Fruit fly (Drosophila melanogaster): ENCODE measurements around the gene Obp99a.

Obp99a gene

DNA sequence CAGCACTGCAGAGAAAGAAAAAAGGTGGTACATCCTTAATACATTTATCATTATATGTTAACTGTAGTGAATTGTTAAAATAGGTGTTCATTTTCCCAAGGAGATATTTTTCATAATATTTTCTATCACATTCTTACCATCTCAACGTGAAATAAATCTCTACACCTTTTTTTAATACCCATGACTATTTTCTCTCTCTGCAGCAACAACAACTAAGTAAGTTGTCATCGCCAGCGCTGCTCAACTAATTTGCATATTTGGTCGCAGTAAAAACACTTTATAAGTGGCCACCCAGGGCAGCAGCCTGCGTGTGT lies 19.0 kb downstream of the Obp99a start (continued):
- TF ChIP-seq rgr (GFP tag; optimal IDR thresholded peaks at IDR 0.05) (peak; percentile 23), Mio (GFP tag; optimal IDR thresholded peaks at IDR 0.05) (no peak), N (GFP tag; optimal IDR thresholded peaks at IDR 0.05) (no peak), CrebA (GFP tag; optimal IDR thresholded peaks at IDR 0.05; ENCODE audit: borderline replicate concordance) (no peak), Vsx2 (GFP tag; optimal IDR thresholded peaks at IDR 0.05; ENCODE audit: partially characterized antibody) (no peak), Dif (GFP tag; optimal IDR thresholded peaks at IDR 0.05; ENCODE audit: partially characterized antibody) (no peak), sv (GFP tag; optimal IDR thresholded peaks at IDR 0.05) (peak; percentile 30), Hnf4 (GFP tag; optimal IDR thresholded peaks at IDR 0.05) (no peak), brk (GFP tag; optimal IDR thresholded peaks at IDR 0.05) (no peak), Myc (optimal IDR thresholded peaks at IDR 0.05) (no peak), br (GFP tag; optimal IDR thresholded peaks at IDR 0.05) (no peak), Hr78 (GFP tag; optimal IDR thresholded peaks at IDR 0.05) (no peak), psq (GFP tag; optimal IDR thresholded peaks at IDR 0.05) (no peak)

DNA sequence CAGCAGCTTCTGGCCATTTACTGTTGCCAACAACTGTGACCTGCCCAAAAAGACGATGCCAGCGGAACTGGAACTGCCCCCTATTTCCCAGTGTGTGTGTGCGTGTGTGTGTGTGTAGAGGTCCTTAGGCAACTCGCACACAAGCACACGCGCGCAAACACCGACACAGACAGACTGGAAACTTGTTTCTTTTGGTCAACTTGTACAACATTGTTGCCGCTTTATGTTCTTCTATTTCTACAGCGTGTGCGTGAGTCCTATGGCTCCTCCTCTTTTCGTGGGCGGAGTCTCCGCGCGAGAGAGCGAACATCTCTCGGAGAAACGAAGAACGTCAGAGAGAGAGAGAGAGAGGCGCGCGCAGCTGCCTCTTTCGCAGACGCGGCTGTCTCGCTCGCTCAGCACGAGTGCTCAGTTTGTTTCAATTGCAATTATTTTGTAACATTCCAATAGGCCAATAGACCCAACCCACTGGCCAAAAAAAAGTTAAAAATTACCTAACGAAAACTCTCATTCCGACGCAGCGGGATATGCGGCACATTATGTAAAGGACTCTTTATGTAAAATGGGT lies 19.6 kb downstream of the Obp99a start:
- TF ChIP-seq fru (GFP tag; optimal IDR thresholded peaks at IDR 0.05) (no peak), woc (GFP tag; optimal IDR thresholded peaks at IDR 0.05) (no peak), rgr (GFP tag; optimal IDR thresholded peaks at IDR 0.05) (no peak), Vsx2 (GFP tag; optimal IDR thresholded peaks at IDR 0.05; ENCODE audit: partially characterized antibody) (peak; percentile 57), CrebA (GFP tag; optimal IDR thresholded peaks at IDR 0.05; ENCODE audit: borderline replicate concordance) (no peak), CG32264 (GFP tag; optimal IDR thresholded peaks at IDR 0.05) (no peak), Dif (GFP tag; optimal IDR thresholded peaks at IDR 0.05; ENCODE audit: partially characterized antibody) (peak; percentile 89), Abd-B (GFP tag; optimal IDR thresholded peaks at IDR 0.05) (no peak), N (GFP tag; optimal IDR thresholded peaks at IDR 0.05) (no peak), br (GFP tag; optimal IDR thresholded peaks at IDR 0.05) (no peak), HLH106 (tag; optimal IDR thresholded peaks at IDR 0.05) (no peak), brk (GFP tag; optimal IDR thresholded peaks at IDR 0.05) (no peak), Mio (GFP tag; optimal IDR thresholded peaks at IDR 0.05) (no peak), psq (GFP tag; optimal IDR thresholded peaks at IDR 0.05) (no peak), dl (GFP tag; optimal IDR thresholded peaks at IDR 0.05; ENCODE audit: insufficient read depth in 1 of 2, partially characterized antibody in 2 of 2) (peak; percentile 80 to 89)

DNA sequence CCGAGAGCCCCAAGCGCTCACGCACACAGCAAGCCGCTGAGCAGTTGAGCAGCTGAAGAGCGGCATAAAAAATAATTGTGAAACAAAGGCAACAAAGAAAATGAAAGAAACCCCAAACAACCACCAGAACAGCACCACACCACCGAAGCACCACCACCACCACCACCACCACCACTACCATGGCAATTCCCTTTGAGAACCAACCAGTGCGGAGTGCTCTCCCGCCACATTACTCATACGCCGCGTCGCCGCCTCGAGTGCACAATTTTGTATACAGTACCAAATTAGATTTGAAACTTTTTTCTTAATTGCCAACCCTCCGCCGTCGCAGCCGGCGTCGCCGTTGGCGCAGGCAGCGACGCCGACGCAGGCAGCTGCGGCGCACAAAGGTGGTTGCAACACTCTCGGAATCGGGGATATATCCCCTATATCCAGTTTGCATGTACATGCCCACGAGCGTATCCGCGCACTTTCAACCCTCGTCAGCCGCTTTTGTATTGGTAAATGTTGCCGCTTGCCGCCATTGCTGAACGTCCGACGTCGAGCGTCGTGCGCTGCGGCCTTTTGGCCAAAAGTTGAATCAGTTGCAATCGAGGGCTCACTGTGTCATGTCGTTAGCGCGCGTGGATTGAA lies 20.7 kb downstream of the Obp99a start, which contains the start of gene dmrt99B:
Gene dmrt99B (plus strand): TSS at position 583 of the 633 bp plus-strand sequence.
- TF ChIP-seq OdsH (GFP tag; optimal IDR thresholded peaks at IDR 0.05) (no peak), Dfd (GFP tag; optimal IDR thresholded peaks at IDR 0.05) (peak; percentile 23)

DNA sequence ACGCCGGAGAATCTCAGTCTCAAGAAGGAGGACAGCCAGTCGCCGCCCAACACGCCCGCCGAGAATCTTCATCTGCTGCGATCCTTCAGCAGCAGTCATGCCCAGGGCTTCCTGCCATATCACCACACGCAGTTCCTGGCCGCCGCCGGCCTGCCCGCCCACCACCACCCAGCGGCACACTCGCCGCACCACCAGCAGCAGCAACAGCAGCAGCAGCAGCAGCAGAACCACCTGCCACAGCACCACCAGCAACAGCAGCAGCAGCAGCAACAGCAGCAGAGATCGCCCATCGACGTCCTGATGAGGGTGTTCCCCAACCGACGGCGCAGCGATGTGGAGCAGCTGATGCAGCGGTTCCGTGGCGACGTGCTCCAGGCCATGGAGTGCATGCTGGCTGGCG lies 24.3 kb downstream of the Obp99a start:
- TF ChIP-seq Sp1 (GFP tag; optimal IDR thresholded peaks at IDR 0.05) (no peak), woc (GFP tag; optimal IDR thresholded peaks at IDR 0.05) (no peak), Dfd (GFP tag; optimal IDR thresholded peaks at IDR 0.05) (peak; percentile 94)

DNA sequence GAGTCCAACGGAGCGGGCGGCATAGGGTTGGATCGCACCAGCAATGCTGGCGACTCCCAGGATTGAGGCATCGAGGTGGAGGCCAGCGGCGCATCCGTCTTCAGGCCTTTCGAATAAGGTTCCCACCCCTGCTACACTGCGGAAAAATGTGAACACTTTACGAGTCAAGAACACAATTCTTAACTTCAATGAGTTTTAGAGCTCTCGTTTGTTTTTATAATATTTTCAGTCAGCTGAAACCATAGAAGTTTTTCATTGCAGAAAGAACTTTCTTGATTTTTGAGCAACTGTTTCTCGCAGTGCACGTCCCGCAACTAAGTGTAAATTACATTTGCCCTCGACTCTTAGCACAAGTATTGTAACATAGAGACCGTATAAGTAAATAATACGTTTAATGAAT lies 24.9 kb downstream of the Obp99a start:
- no peak for TF ChIP-seq Vsx2 (GFP tag; optimal IDR thresholded peaks at IDR 0.05; ENCODE audit: partially characterized antibody)
- no peak for TF ChIP-seq OdsH (GFP tag; optimal IDR thresholded peaks at IDR 0.05)
- no peak for TF ChIP-seq br (GFP tag; optimal IDR thresholded peaks at IDR 0.05)

DNA sequence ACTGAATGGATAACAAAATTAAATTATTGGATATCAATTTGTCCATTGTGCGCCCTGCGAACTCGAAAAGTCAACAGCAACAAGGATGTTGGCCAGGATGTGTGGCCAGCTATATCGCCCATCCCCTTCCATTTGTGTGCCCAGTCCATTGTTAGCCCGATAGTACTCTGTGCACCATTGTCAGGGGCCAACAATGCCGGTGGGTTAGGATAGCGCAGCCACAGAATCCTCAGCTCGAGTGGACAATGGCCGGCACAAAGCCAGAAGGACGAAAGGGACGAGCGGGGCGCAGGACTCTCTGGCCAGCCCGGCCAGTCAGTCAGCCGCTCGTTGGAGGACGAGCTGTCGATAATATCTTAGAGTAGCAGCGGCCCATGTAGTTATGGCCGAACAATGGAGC lies 26.4 kb downstream of the Obp99a start:
- TF ChIP-seq Sp1 (GFP tag; optimal IDR thresholded peaks at IDR 0.05) = no peak
- no peak for TF ChIP-seq psq (GFP tag; optimal IDR thresholded peaks at IDR 0.05)
- TF ChIP-seq foxo (GFP tag; optimal IDR thresholded peaks at IDR 0.05) = no peak
- no peak for TF ChIP-seq Dif (GFP tag; optimal IDR thresholded peaks at IDR 0.05; ENCODE audit: partially characterized antibody)
- TF ChIP-seq HLH106 (tag; optimal IDR thresholded peaks at IDR 0.05) = no peak
- TF ChIP-seq dmrt93B (GFP tag; optimal IDR thresholded peaks at IDR 0.05) = no peak
- no peak for TF ChIP-seq Hnf4 (GFP tag; optimal IDR thresholded peaks at IDR 0.05)
- no peak for TF ChIP-seq dl (GFP tag; optimal IDR thresholded peaks at IDR 0.05; ENCODE audit: insufficient read depth in 1 of 2, partially characterized antibody in 2 of 2)
- TF ChIP-seq usp (GFP tag; optimal IDR thresholded peaks at IDR 0.05) = no peak
- no peak for TF ChIP-seq OdsH (GFP tag; optimal IDR thresholded peaks at IDR 0.05)
- TF ChIP-seq Dfd (GFP tag; optimal IDR thresholded peaks at IDR 0.05) = no peak
- TF ChIP-seq ey (GFP tag; optimal IDR thresholded peaks at IDR 0.05) = no peak
- TF ChIP-seq Hr83 (GFP tag; optimal IDR thresholded peaks at IDR 0.05; ENCODE audit: poor library complexity, severe bottlenecking) = no peak
- no peak for TF ChIP-seq CG32264 (GFP tag; optimal IDR thresholded peaks at IDR 0.05)
- no peak for TF ChIP-seq Abd-B (GFP tag; optimal IDR thresholded peaks at IDR 0.05)
- no peak for TF ChIP-seq Rel (GFP tag; optimal IDR thresholded peaks at IDR 0.05)
- TF ChIP-seq Rel (tag; optimal IDR thresholded peaks at IDR 0.05) = no peak
- no peak for TF ChIP-seq dsf (GFP tag; optimal IDR thresholded peaks at IDR 0.05; ENCODE audit: borderline replicate concordance)
- no peak for TF ChIP-seq CG9705 (GFP tag; optimal IDR thresholded peaks at IDR 0.05)
- TF ChIP-seq Mio (GFP tag; optimal IDR thresholded peaks at IDR 0.05) = no peak
- no peak for TF ChIP-seq Hr78 (GFP tag; optimal IDR thresholded peaks at IDR 0.05)

Measured in whole organism, wandering third instar larva.